Fruit fly (Drosophila melanogaster): ENCODE data around the gene Nnk.
A peak's percentile ranks its signal among the peaks of the same experiment; 100 is the strongest.

The Nnk gene

dm6 chr3R:17776104-17776589, 28.9 kb downstream of the Nnk start (continued):
- TF ChIP-seq nerfin-1 (tag; optimal IDR thresholded peaks at IDR 0.05) = peak; percentile 84
- no peak for TF ChIP-seq hth (optimal IDR thresholded peaks at IDR 0.05)
- TF ChIP-seq slou (GFP tag; optimal IDR thresholded peaks at IDR 0.05) = no peak
- TF ChIP-seq CG2199 (GFP tag; IDR thresholded peaks at IDR 0.05) = no peak
- TF ChIP-seq HLHmδ (GFP tag; optimal IDR thresholded peaks at IDR 0.05) = no peak
- TF ChIP-seq zf30C (GFP tag; optimal IDR thresholded peaks at IDR 0.05) = no peak
- no peak for TF ChIP-seq CG7987 (GFP tag; optimal IDR thresholded peaks at IDR 0.05)
- TF ChIP-seq CG12071 (GFP tag; optimal IDR thresholded peaks at IDR 0.05) = no peak
- peak; percentile 20; the same call in 1 of the 2 replicates for TF ChIP-seq MBD-R2 (GFP tag; IDR thresholded peaks at IDR 0.05)
- TF ChIP-seq CG18476 (GFP tag; optimal IDR thresholded peaks at IDR 0.05) = no peak
- TF ChIP-seq Dbx (GFP tag; IDR thresholded peaks at IDR 0.05) = no peak
- no peak for TF ChIP-seq CG4404 (GFP tag; IDR thresholded peaks at IDR 0.05)
- TF ChIP-seq cwo (GFP tag; optimal IDR thresholded peaks at IDR 0.05) = peak; percentile 43
- 0 out of 2 replicates have a peak, but pooled peaks have one; percentile 7 for TF ChIP-seq CG10959 (GFP tag; IDR thresholded peaks at IDR 0.05)
- peak; percentile 64 for TF ChIP-seq crol (GFP tag; IDR thresholded peaks at IDR 0.05)
- TF ChIP-seq CG32532 (GFP tag; IDR thresholded peaks at IDR 0.05) = peak; percentile 47
- no peak for TF ChIP-seq CG17912 (GFP tag; optimal IDR thresholded peaks at IDR 0.05)
- no peak for TF ChIP-seq CG11560 (tag; IDR thresholded peaks at IDR 0.05)
- TF ChIP-seq CG4730 (GFP tag; IDR thresholded peaks at IDR 0.05) = no peak
- peak; percentile 4; the same call in 1 of the 2 replicates for TF ChIP-seq slbo (GFP tag; IDR thresholded peaks at IDR 0.05)
- TF ChIP-seq Deaf1 (tag; optimal IDR thresholded peaks at IDR 0.05) = no peak
- TF ChIP-seq yki (optimal IDR thresholded peaks at IDR 0.05) = peak; percentile 22
- TF ChIP-seq CG14667 (GFP tag; IDR thresholded peaks at IDR 0.05) = no peak
- TF ChIP-seq NK7.1 (GFP tag; optimal IDR thresholded peaks at IDR 0.05) = no peak
- TF ChIP-seq hbn (GFP tag; IDR thresholded peaks at IDR 0.05; ENCODE audit: partially characterized antibody) = no peak
- TF ChIP-seq C15 (GFP tag; IDR thresholded peaks at IDR 0.05) = no peak
- no peak for TF ChIP-seq btn (GFP tag; optimal IDR thresholded peaks at IDR 0.05)
- TF ChIP-seq Ets97D (GFP tag; optimal IDR thresholded peaks at IDR 0.05) = no peak
- 0 out of 2 replicates have a peak, but pooled peaks have one; percentile 26 for TF ChIP-seq sna (GFP tag; IDR thresholded peaks at IDR 0.05; ENCODE audit: partially characterized antibody)
- peak; percentile 64 for TF ChIP-seq pfk (GFP tag; optimal IDR thresholded peaks at IDR 0.05)
- no peak for TF ChIP-seq CG10462 (GFP tag; optimal IDR thresholded peaks at IDR 0.05)
- no peak for TF ChIP-seq B-H2 (GFP tag; optimal IDR thresholded peaks at IDR 0.05)
- TF ChIP-seq Oaz (GFP tag; IDR thresholded peaks at IDR 0.05) = no peak
- no peak for TF ChIP-seq CG6765 (GFP tag; optimal IDR thresholded peaks at IDR 0.05)
- no peak for TF ChIP-seq CG15479 (GFP tag; optimal IDR thresholded peaks at IDR 0.05)
- peak; percentile 13 for TF ChIP-seq CG18599 (GFP tag; optimal IDR thresholded peaks at IDR 0.05)
- no peak for TF ChIP-seq Hsf (GFP tag; optimal IDR thresholded peaks at IDR 0.05)
- TF ChIP-seq CG7839 (tag; optimal IDR thresholded peaks at IDR 0.05) = no peak
- no peak for TF ChIP-seq ro (GFP tag; IDR thresholded peaks at IDR 0.05)
- peak; percentile 20; the same call in 1 of the 2 replicates for TF ChIP-seq Bgb (GFP tag; IDR thresholded peaks at IDR 0.05; ENCODE audit: partially characterized antibody)
- TF ChIP-seq CG16815 (GFP tag; optimal IDR thresholded peaks at IDR 0.05) = no peak
- no peak for TF ChIP-seq CG2875 (GFP tag; optimal IDR thresholded peaks at IDR 0.05)

- TF ChIP-seq gcm (GFP tag; optimal IDR thresholded peaks at IDR 0.05) (no peak), Hand (GFP tag; optimal IDR thresholded peaks at IDR 0.05) (no peak), klu (GFP tag; IDR thresholded peaks at IDR 0.05) (no peak), bsh (GFP tag; optimal IDR thresholded peaks at IDR 0.05) (no peak), CG14965 (GFP tag; optimal IDR thresholded peaks at IDR 0.05; ENCODE audit: borderline replicate concordance) (no peak), Hr51 (GFP tag; optimal IDR thresholded peaks at IDR 0.05) (no peak), H15 (GFP tag; IDR thresholded peaks at IDR 0.05) (no peak), Sry-β (GFP tag; optimal IDR thresholded peaks at IDR 0.05) (no peak)
These were observed 30.5 kb downstream of the Nnk start for dm6 chr3R:17774538-17774937.
